Fruit fly (Drosophila melanogaster): ENCODE measurements around the gene Raf.

Raf gene

dm6 chrX:2365405-2365804 lies 70.1 kb downstream of the Raf start (continued):
- TF ChIP-seq sug (tag; optimal IDR thresholded peaks at IDR 0.05) (no peak), abd-A (tag; optimal IDR thresholded peaks at IDR 0.05) (no peak), nerfin-1 (tag; optimal IDR thresholded peaks at IDR 0.05) (no peak), CG31441 (GFP tag; IDR thresholded peaks at IDR 0.05) (0 out of 2 replicates have a peak, but pooled peaks have one; percentile 32), Lhr (GFP tag; optimal IDR thresholded peaks at IDR 0.05) (no peak), HLH4C (GFP tag; IDR thresholded peaks at IDR 0.05; ENCODE audit: partially characterized antibody) (no peak), CG6791 (GFP tag; IDR thresholded peaks at IDR 0.05; ENCODE audit: partially characterized antibody) (no peak), Vsx1 (GFP tag; optimal IDR thresholded peaks at IDR 0.05) (no peak), CG33557 (GFP tag; optimal IDR thresholded peaks at IDR 0.05) (no peak), sd (tag; optimal IDR thresholded peaks at IDR 0.05) (no peak), CG6175 (GFP tag; IDR thresholded peaks at IDR 0.05) (no peak), TFAM (GFP tag; optimal IDR thresholded peaks at IDR 0.05) (no peak), CG10565 (GFP tag; optimal IDR thresholded peaks at IDR 0.05) (no peak), CG17186 (GFP tag; optimal IDR thresholded peaks at IDR 0.05) (no peak), grn (GFP tag; optimal IDR thresholded peaks at IDR 0.05) (no peak), CG8281 (tag; optimal IDR thresholded peaks at IDR 0.05) (no peak), Spps (tag; optimal IDR thresholded peaks at IDR 0.05) (no peak), CG9437 (GFP tag; optimal IDR thresholded peaks at IDR 0.05) (peak; percentile 12), sens (GFP tag) (peak; percentile 79), CG3847 (GFP tag; IDR thresholded peaks at IDR 0.05) (no peak), CG16779 (GFP tag; IDR thresholded peaks at IDR 0.05) (no peak), CG17612 (GFP tag; IDR thresholded peaks at IDR 0.05) (no peak), nau (GFP tag; optimal IDR thresholded peaks at IDR 0.05) (no peak), ase (GFP tag; IDR thresholded peaks at IDR 0.05) (no peak), Mad (GFP tag; optimal IDR thresholded peaks at IDR 0.05) (no peak), grau (tag; optimal IDR thresholded peaks at IDR 0.05) (peak; percentile 24), Rx (GFP tag; IDR thresholded peaks at IDR 0.05) (no peak; the same call in 1 of the 2 replicates), CG17829 (tag; optimal IDR thresholded peaks at IDR 0.05) (peak; percentile 7), Hr3 (GFP tag; optimal IDR thresholded peaks at IDR 0.05) (no peak), trem (tag; optimal IDR thresholded peaks at IDR 0.05) (no peak), CG11085 (GFP tag; IDR thresholded peaks at IDR 0.05) (no peak), psq (GFP tag; optimal IDR thresholded peaks at IDR 0.05) (no peak), Dip3 (GFP tag; optimal IDR thresholded peaks at IDR 0.05) (no peak), dmrt11E (tag; optimal IDR thresholded peaks at IDR 0.05) (peak; percentile 1), cato (GFP tag; optimal IDR thresholded peaks at IDR 0.05; ENCODE audit: borderline replicate concordance) (no peak), Sin3A (optimal IDR thresholded peaks at IDR 0.05) (no peak), gt (GFP tag; IDR thresholded peaks at IDR 0.05) (no peak), CG18476 (GFP tag; optimal IDR thresholded peaks at IDR 0.05) (no peak), CG12071 (GFP tag; optimal IDR thresholded peaks at IDR 0.05) (no peak), Ssrp (tag; optimal IDR thresholded peaks at IDR 0.05) (peak; percentile 25), lola (GFP tag; optimal IDR thresholded peaks at IDR 0.05) (no peak), nom (GFP tag; optimal IDR thresholded peaks at IDR 0.05) (no peak), zf30C (GFP tag; optimal IDR thresholded peaks at IDR 0.05) (no peak), cas (GFP tag; IDR thresholded peaks at IDR 0.05) (no peak), CG4707 (GFP tag; optimal IDR thresholded peaks at IDR 0.05) (no peak), CG4360 (GFP tag; IDR thresholded peaks at IDR 0.05) (no peak), CG2678 (tag; optimal IDR thresholded peaks at IDR 0.05) (peak; percentile 25), CG15479 (GFP tag; optimal IDR thresholded peaks at IDR 0.05) (no peak), CG30020 (tag; optimal IDR thresholded peaks at IDR 0.05) (no peak), zen2 (GFP tag; IDR thresholded peaks at IDR 0.05; ENCODE audit: partially characterized antibody) (no peak), Hey (tag; optimal IDR thresholded peaks at IDR 0.05) (no peak)
